Fruit fly (Drosophila melanogaster): ENCODE results near the gene vn.
A peak's percentile ranks its signal among the peaks of the same experiment; 100 is the strongest.

vn gene

DNA sequence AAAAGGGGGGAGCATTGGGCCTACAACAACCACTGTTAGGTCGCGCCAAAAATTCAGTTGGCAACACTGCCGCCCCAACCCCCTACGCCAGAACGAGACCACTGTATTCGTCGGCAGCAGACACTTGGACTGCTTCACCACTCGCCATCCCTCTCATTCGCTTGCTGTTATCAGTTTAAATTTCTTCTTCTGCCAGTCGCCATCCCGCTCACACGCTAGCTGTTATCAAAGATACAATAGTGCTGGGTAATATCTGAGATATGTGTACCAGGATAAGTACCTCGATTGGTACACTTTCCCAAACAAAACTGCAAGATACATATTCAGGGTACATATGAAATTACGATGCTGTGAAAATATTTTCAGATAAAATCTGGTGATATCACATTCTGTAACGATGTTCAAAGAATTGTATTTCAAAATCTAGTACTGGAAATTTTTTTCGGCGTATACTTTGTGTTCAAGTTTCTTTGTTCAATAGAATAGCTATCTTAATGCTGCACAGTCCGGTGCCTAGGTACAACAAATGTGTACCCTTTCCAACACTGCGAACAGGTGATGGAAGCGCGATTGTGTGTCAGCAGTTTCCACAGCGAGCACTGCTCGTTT lies 74.5 kb downstream of the vn start (continued):
- TF ChIP-seq Oli (tag; optimal IDR thresholded peaks at IDR 0.05) (peak; percentile 87), pzg (GFP tag; optimal IDR thresholded peaks at IDR 0.05) (peak; percentile 81), tap (tag; optimal IDR thresholded peaks at IDR 0.05) (no peak), Atf6 (GFP tag; IDR thresholded peaks at IDR 0.05) (peak; percentile 82), CG8089 (GFP tag; optimal IDR thresholded peaks at IDR 0.05) (peak; percentile 82), Mrtf (GFP tag; IDR thresholded peaks at IDR 0.05) (peak; percentile 43; the same call in 1 of the 3 replicates), Dll (GFP tag; IDR thresholded peaks at IDR 0.05; ENCODE audit: partially characterized antibody) (no peak), Fer1 (GFP tag; optimal IDR thresholded peaks at IDR 0.05) (peak; percentile 91), CG14667 (GFP tag; IDR thresholded peaks at IDR 0.05) (no peak; the same call in 1 of the 2 replicates), MBD-R2 (GFP tag; IDR thresholded peaks at IDR 0.05) (peak; percentile 44; the same call in 1 of the 2 replicates), corto (GFP tag; optimal IDR thresholded peaks at IDR 0.05) (peak; percentile 65), ato (GFP tag; IDR thresholded peaks at IDR 0.05; ENCODE audit: partially characterized antibody) (no peak), Sox100B (GFP tag; optimal IDR thresholded peaks at IDR 0.05) (no peak), CG17385 (GFP tag; optimal IDR thresholded peaks at IDR 0.05) (peak; percentile 92), twi (tag; optimal IDR thresholded peaks at IDR 0.05) (peak; percentile 76), Aef1 (GFP tag; IDR thresholded peaks at IDR 0.05) (peak; percentile 56), ase (GFP tag; IDR thresholded peaks at IDR 0.05) (0 out of 3 replicates have a peak, but pooled peaks have one; percentile 18), CG18011 (GFP tag; optimal IDR thresholded peaks at IDR 0.05) (peak; percentile 73), Pdp1 (GFP tag; optimal IDR thresholded peaks at IDR 0.05) (peak; percentile 76 to 78), nerfin-1 (tag; optimal IDR thresholded peaks at IDR 0.05) (peak; percentile 85), ci (GFP tag; IDR thresholded peaks at IDR 0.05) (peak; percentile 60; the same call in 2 of the 3 replicates), CG16779 (GFP tag; IDR thresholded peaks at IDR 0.05) (0 out of 2 replicates have a peak, but pooled peaks have one; percentile 7), tll (GFP tag; optimal IDR thresholded peaks at IDR 0.05) (no peak), run (tag; optimal IDR thresholded peaks at IDR 0.05) (peak; percentile 53), CG6254 (GFP tag; optimal IDR thresholded peaks at IDR 0.05) (no peak), CG6765 (GFP tag; optimal IDR thresholded peaks at IDR 0.05) (peak; percentile 84), ac (GFP tag; optimal IDR thresholded peaks at IDR 0.05) (peak; percentile 55), CG14965 (GFP tag; optimal IDR thresholded peaks at IDR 0.05; ENCODE audit: borderline replicate concordance) (no peak), CG6175 (GFP tag; IDR thresholded peaks at IDR 0.05) (no peak; the same call in 2 of the 3 replicates), nau (GFP tag; optimal IDR thresholded peaks at IDR 0.05) (no peak), CG8359 (GFP tag; optimal IDR thresholded peaks at IDR 0.05; ENCODE audit: borderline replicate concordance) (peak; percentile 46), bsh (GFP tag; optimal IDR thresholded peaks at IDR 0.05) (peak; percentile 54 to 81), pb (GFP tag; optimal IDR thresholded peaks at IDR 0.05) (peak; percentile 68), CG2202 (tag; optimal IDR thresholded peaks at IDR 0.05) (peak; percentile 74), CG17568 (GFP tag; optimal IDR thresholded peaks at IDR 0.05) (no peak), trh (GFP tag; optimal IDR thresholded peaks at IDR 0.05) (no peak), CG18262 (tag; optimal IDR thresholded peaks at IDR 0.05) (peak; percentile 86), Elba2 (GFP tag; optimal IDR thresholded peaks at IDR 0.05) (peak; percentile 10), Med (GFP tag) (peak; percentile 97), bowl (GFP tag; IDR thresholded peaks at IDR 0.05) (no peak), org-1 (GFP tag; optimal IDR thresholded peaks at IDR 0.05) (peak; percentile 90), CG14710 (tag; optimal IDR thresholded peaks at IDR 0.05) (peak; percentile 84), BtbVII (GFP tag; optimal IDR thresholded peaks at IDR 0.05) (peak; percentile 85), maf-S (GFP tag; optimal IDR thresholded peaks at IDR 0.05) (peak; percentile 83), Doc3 (GFP tag; IDR thresholded peaks at IDR 0.05; ENCODE audit: partially characterized antibody) (no peak), toy (GFP tag; IDR thresholded peaks at IDR 0.05) (no peak), dpn (GFP tag; optimal IDR thresholded peaks at IDR 0.05) (peak; percentile 82 to 86), Awh (GFP tag; IDR thresholded peaks at IDR 0.05) (0 out of 2 replicates have a peak, but pooled peaks have one; percentile 33)

Data from whole organism, embryonic.